Worm (Caenorhabditis elegans): ENCODE results near the gene cyp-13A6.

The cyp-13A6 gene

DNA sequence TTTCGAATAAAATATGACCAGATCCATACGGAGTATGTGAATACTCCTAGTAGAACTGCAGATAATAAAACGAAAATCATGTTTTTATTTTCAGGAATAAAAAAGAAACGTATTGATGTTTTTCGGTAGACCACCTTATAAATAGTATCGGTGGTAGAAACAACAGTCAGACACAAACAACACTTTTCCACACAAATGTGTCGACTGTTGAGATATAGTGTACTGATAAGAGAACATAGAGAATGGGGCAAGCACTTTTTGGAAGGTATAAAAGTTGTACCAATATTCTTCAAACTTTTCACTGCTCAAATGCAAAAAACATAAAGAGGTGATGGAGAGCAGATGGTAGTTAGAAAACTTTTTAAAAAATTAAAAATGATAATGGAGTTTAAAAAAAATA, at the start of gene cyp-13A6:
Gene cyp-13A6 (minus strand): TSS at position 180 of the 400 bp plus-strand sequence.
- TF ChIP-seq drap-1 (GFP tag; optimal IDR thresholded peaks at IDR 0.05) = no peak

DNA sequence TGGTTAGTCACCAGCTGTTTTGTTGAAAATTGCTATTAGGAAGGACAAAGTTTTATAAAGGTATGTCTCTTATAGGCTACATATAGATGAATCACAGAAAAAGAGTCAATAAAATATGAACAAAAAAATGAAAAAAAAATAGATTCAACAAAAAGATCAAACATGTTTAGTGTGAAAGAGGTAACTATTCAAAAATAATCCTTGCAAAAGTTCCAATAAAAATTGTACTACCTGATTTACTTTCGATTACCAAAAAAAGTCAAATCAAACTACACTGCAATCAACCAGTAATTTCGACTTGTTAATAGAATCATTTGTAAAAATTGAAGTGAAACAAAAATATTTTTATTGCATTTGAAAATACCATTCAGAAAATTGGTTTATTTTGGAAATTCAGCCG, 48.3 kb upstream of the cyp-13A6 start, which contains the start of gene ZK938.10:
Gene ZK938.10 (minus strand): TSS at position 101 of the 400 bp plus-strand sequence.
- TF ChIP-seq ham-2 (GFP tag; optimal IDR thresholded peaks at IDR 0.05) (no peak), nhr-76 (tag; optimal IDR thresholded peaks at IDR 0.05) (no peak)

DNA sequence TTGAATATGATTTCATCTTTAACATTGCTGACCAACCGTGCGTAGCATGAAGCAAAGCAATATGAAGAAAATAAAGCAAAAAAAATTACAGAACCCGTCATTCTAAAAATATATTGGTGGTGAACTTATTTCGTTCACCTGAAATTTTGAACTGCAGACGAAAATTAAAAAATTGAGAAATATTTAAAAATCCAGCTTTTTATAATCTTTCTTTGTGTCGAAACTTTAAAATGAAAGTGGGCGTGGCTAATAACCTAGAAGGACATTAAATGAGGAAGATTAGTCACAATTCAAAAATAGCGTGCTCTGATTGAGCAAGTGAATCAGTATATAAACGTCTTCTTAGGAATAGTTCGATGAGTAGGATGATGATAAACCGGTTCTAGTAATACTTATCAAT, 46.9 kb upstream of the cyp-13A6 start, which contains the start of gene old-2:
Gene old-2 (minus strand): TSS at position 101 of the 400 bp plus-strand sequence.
- TF ChIP-seq elt-3 (tag; optimal IDR thresholded peaks at IDR 0.05) (no peak), sptf-1 (tag; optimal IDR thresholded peaks at IDR 0.05) (no peak), mab-5 (tag; optimal IDR thresholded peaks at IDR 0.05) (no peak), unc-39 (tag; optimal IDR thresholded peaks at IDR 0.05) (no peak), snpc-4 (tag; optimal IDR thresholded peaks at IDR 0.05) (no peak), cnd-1 (tag; optimal IDR thresholded peaks at IDR 0.05) (no peak), flh-1 (GFP tag; optimal IDR thresholded peaks at IDR 0.05) (no peak), elt-1 (tag; optimal IDR thresholded peaks at IDR 0.05; ENCODE audit: borderline replicate concordance, insufficient read depth) (no peak), zip-8 (tag; optimal IDR thresholded peaks at IDR 0.05) (no peak)

DNA sequence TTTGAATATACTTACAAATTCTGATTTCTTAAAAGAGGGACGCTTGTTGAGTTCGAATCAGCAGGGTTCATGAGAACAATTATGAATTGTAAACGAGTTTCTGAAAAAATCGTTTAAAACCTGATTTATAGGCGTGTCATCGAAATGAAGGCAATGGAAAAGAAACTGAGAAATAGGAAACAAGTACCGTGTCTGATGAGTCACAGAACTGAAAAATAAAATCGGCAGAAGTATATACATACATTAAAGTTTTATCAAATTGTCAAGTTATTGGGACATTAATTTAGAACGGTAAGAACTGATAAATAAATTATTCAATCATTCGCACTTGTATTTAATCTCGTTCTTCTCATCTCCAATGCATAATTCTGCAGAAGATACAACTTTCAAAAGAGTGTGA, 42.6 kb upstream of the cyp-13A6 start, which contains the start of gene chil-9:
Gene chil-9 (minus strand): TSS at position 101 of the 400 bp plus-strand sequence.
- TF ChIP-seq hlh-1 (tag; optimal IDR thresholded peaks at IDR 0.05) = no peak
- TF ChIP-seq ces-1 (GFP tag; optimal IDR thresholded peaks at IDR 0.05) = no peak
- TF ChIP-seq sem-2 (GFP tag; optimal IDR thresholded peaks at IDR 0.05) = no peak

DNA sequence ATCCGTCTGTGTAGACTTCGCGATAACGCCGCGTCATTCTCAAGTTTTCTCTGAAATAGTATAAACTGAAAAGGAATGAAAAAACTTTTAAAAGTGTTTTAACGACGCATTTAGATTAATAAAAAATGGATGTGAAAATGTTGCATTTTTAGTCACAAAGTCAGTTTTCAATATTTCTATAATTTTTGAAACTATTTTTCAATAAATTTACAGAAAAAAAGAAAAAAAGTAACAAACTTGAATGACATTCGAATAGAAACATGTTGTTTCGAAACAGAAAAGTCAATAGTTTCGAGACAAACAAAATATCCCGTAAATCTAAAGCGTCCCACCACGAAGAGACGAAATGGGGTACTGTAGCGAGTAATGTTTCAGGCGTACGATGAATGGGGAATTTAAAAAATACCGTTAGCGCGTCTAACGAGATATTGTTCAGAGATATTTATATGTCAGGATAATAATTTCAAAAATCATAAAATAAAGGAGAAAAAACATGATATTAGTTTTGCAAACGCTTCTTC, 39.4 kb upstream of the cyp-13A6 start, which contains the start of gene rnh-1.2:
Gene rnh-1.2 (minus strand): TSS at position 51 of the 521 bp plus-strand sequence.
- TF ChIP-seq pha-4 (tag; optimal IDR thresholded peaks at IDR 0.05) (no peak), unc-120 (tag; optimal IDR thresholded peaks at IDR 0.05; ENCODE audit: poor library complexity, severe bottlenecking) (no peak), hlh-1 (tag; optimal IDR thresholded peaks at IDR 0.05) (no peak), nhr-28 (tag; optimal IDR thresholded peaks at IDR 0.05) (no peak), nhr-76 (tag; optimal IDR thresholded peaks at IDR 0.05) (no peak), sem-2 (GFP tag; optimal IDR thresholded peaks at IDR 0.05) (no peak), unc-39 (tag; optimal IDR thresholded peaks at IDR 0.05) (no peak), ceh-83 (GFP tag; optimal IDR thresholded peaks at IDR 0.05) (no peak), sptf-1 (tag; optimal IDR thresholded peaks at IDR 0.05) (no peak), M03D4.4 (tag; optimal IDR thresholded peaks at IDR 0.05) (no peak), lin-32 (GFP tag; optimal IDR thresholded peaks at IDR 0.05) (no peak), nhr-237 (tag; optimal IDR thresholded peaks at IDR 0.05) (no peak), bed-3 (GFP tag; optimal IDR thresholded peaks at IDR 0.05) (no peak)

DNA sequence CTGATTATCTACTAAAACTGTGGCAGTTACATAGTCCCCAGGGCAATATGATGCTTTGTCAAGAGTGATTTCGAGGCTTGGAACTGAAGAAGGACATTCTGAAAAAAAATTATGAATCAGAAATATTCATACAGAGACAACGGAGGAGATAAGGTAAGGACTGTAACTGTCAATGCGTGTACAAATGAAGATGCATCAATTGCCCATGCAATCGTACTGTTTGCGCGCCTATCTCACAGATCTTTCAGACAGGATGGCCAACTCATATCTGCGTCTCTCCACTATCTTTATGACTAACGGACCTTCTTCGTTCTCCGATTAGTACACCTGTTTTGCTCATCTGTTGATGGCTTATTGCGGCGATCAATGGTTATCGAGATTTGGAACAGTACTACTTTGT, 37.7 kb upstream of the cyp-13A6 start, which contains the start of gene ZK938.11:
Gene ZK938.11 (minus strand): TSS at position 101 of the 400 bp plus-strand sequence.
- TF ChIP-seq ztf-11 (tag; optimal IDR thresholded peaks at IDR 0.05) (no peak), elt-1 (tag; optimal IDR thresholded peaks at IDR 0.05; ENCODE audit: borderline replicate concordance, insufficient read depth) (peak; percentile 87), unc-39 (tag; optimal IDR thresholded peaks at IDR 0.05) (no peak)

DNA sequence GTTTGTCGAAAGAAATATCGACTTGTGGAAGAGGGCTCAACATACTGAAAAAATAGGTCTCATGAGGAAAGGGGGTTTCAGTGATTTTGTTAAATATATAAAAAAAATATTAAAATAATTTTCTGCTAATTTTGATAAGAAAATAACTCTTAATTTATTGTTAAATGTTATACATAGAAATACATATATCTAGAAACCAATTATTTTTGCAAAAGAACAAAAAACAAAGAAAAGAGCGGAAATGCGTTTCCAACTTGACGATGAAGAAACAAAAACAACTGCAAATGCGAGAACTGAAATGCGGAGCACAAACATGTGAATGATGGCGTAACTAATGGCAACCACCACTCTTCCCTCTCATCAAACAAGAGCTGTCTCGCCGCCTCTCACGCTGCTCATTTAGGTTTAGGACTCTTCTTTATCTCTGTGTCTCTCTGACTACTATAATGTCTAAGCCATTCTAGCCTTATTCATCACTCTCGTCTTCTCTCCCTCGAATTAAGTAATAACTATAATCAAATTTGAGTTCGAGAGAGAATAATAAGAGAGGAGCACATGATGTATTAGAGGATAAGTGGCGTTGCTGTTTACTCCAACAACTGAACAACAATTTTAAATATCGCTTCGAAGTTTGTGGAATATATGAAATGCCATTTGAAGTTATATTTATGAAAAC, 35.8 kb upstream of the cyp-13A6 start, which contains the start of gene arrd-4:
Gene arrd-4 (minus strand): TSS at position 51 of the 676 bp plus-strand sequence.
- TF ChIP-seq mep-1 (tag; optimal IDR thresholded peaks at IDR 0.05) (no peak), ces-1 (GFP tag; optimal IDR thresholded peaks at IDR 0.05) (peak; percentile 99), ham-2 (GFP tag; optimal IDR thresholded peaks at IDR 0.05) (no peak), elt-1 (tag; optimal IDR thresholded peaks at IDR 0.05; ENCODE audit: borderline replicate concordance, insufficient read depth) (no peak), lin-13 (tag; optimal IDR thresholded peaks at IDR 0.05) (no peak), cnd-1 (tag; optimal IDR thresholded peaks at IDR 0.05) (no peak)
